Fruit fly (Drosophila melanogaster) ovary, adult (tissue): ENCODE results near the gene CG5254.

ENCODE experiments used
- CG17801 ChIP-seq: fragments of 200-800 bp; optimal IDR thresholded peaks from 2 replicates; lab custom pipeline; 2019; ENCODE audit warnings: missing biosample characterization, mild to moderate bottlenecking, missing genetic modification characterization, moderate library complexity; ENCODE audit not compliant: partially characterized antibody

CG5254 gene

dm6 chrX:765039-765508 is 14.9 kb downstream of the CG5254 start, which contains the start of gene RpL22:
Gene RpL22 (minus strand): TSS chrX:765130.
- TF ChIP-seq CG17801 (GFP tag; lab: Kevin White, UChicago) = peak; percentile 87

DNA sequence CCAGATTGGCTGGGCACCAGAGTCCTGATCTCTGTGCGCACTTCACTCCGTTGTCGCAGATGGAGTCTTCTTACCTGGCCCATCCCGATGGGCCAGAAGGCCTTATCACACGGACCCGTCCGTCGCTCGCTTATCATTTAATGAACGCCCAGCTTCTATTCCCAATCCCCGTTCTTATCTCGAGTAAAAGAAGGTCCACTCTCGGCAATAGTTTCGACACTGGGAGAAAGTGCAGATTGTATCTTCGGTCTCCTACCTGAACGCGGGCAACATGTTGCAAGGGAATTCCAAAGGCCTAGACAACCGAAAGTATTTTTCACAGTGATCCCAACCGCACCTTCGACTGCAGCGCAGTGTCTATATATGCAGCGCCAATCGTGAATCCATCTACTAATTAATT is 15.9 kb downstream of the CG5254 start:
- TF ChIP-seq CG17801 (GFP tag; lab: Kevin White, UChicago) = no peak

dm6 chrX:767928-768327 is 17.8 kb downstream of the CG5254 start:
- TF ChIP-seq CG17801 (GFP tag; lab: Kevin White, UChicago) = no peak

DNA sequence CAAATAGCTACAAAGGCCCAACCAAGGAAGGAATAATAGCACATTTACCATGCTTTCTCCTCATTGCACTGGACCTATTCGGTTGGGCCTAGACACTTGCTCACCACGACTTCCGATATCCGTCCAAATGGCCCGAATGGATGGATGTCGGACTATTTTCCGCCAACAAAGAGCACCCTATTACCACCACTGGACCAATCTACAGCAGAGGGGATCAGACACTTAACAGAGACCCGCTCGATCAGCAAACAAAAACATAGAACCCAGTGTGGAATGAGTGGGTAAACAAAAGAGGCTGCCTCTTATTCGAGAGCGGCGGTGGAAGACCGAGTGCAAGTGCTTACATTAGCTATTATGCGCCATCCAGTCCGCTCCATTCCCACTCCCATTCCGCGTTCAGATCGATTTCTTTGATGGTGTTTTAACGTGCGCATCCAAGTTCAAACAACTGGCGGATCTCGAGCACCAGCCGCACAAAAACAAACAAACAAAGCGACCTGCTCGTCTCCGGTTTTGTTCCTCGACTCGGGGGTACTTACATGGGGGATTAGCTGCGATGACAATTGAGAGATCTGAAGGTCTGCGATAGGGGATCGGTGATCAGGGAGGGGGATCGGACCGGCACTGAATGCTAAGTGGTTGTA is 18.5 kb downstream of the CG5254 start:
- TF ChIP-seq CG17801 (GFP tag; lab: Kevin White, UChicago) = no peak

dm6 chrX:769639-770124 is 19.5 kb downstream of the CG5254 start, which contains the start of gene fz3:
Gene fz3 (plus strand): TSS chrX:769945.
- peak; percentile 65 for TF ChIP-seq CG17801 (GFP tag; lab: Kevin White, UChicago)

DNA sequence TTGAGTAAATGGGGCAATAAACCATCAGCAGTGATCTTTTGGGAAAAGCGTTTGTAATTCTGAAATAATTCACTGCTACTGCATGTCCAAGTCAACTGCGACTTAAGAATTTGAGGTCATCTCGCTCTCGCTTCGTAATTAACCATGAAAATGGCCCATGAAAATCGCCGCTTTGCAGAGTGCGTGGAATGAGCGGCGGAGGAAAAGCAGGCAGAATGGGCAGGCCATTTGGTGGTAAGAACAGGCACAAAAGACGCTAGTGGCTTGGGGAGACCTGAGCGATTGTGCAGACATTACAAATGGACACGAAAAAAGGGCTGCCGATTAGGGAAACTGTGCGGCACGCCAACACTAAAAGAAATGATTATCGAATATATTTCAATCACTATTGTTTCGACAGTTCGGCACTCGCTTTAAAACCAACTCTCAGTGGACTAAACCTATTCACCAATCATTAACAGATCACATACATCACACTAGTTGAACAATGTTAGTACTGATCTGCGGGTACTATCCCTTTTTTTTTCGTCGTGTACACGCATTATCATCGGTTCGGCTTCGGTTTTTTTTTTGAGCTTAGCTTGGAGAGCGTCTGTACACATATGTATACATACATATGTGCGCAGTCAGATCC is 21.4 kb downstream of the CG5254 start:
- TF ChIP-seq CG17801 (GFP tag; lab: Kevin White, UChicago) = no peak

dm6 chrX:772305-772986 is 22.3 kb downstream of the CG5254 start:
- no peak for TF ChIP-seq CG17801 (GFP tag; lab: Kevin White, UChicago)

DNA sequence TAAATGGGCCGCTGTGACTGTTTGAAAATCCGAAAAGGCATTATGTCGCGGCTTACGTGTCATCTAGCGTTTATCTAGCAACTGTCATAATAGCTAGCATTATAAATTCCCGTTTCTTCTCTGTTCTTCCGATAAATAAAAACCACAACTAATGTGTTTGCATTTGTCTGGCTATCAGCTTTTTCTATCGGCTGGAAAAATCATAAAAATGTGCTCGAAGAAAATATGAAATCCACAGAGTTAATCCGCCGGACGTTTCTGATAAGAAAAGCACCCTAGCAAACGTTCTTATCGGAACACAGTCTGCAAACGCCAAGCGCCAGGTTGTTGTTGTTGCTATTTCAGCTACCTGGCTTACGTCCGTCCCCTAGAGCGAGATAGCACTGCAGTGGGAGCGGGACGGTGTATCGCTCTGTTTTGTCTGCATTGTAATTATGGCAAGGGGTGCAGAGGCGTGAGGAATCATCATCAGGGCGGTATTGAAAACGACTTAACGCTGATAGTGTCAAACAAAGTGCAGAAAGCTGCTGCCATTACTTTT is 24.1 kb downstream of the CG5254 start:
- no peak for TF ChIP-seq CG17801 (GFP tag; lab: Kevin White, UChicago)

- TF ChIP-seq CG17801 (GFP tag; lab: Kevin White, UChicago) = no peak
These were observed 25.0 kb downstream of the CG5254 start for dm6 chrX:775184-775583.

dm6 chrX:779344-779743 is 29.2 kb downstream of the CG5254 start:
- no peak for TF ChIP-seq CG17801 (GFP tag; lab: Kevin White, UChicago)

dm6 chrX:784456-784855 is 34.3 kb downstream of the CG5254 start, which contains the start of gene tw:
Gene tw (plus strand): TSS chrX:784746.
- TF ChIP-seq CG17801 (GFP tag; lab: Kevin White, UChicago) = no peak

DNA sequence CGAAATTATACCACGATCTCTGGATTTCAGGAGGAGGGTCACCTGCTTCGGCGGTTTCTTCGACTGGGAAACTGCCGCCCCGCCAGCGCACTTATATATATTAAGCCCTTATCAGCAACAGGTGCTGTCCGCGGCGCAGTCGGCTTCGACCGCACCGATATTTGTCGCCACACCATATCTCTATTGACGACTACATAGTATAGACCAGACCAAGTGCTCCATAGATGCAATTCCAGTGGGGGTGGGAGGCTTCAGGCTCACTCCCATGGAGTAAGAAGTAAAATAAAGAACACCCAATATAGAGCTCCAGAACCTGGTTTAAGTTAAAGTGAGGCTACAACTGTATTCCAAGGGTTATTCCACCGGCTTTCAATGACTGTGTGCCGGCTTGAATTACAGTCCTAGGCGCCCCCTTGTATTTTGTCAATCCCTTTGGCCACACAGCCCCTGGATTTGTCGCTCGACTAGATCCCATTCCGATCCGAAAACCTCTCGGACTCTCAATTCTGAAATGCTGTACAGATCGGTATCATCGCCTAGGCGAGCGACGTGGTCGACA is 40.0 kb downstream of the CG5254 start, which contains the start of gene CG13360:
CG13360 (minus strand) TSS at position 51 of the 559 bp plus-strand sequence.
- no peak for TF ChIP-seq CG17801 (GFP tag; lab: Kevin White, UChicago)

DNA sequence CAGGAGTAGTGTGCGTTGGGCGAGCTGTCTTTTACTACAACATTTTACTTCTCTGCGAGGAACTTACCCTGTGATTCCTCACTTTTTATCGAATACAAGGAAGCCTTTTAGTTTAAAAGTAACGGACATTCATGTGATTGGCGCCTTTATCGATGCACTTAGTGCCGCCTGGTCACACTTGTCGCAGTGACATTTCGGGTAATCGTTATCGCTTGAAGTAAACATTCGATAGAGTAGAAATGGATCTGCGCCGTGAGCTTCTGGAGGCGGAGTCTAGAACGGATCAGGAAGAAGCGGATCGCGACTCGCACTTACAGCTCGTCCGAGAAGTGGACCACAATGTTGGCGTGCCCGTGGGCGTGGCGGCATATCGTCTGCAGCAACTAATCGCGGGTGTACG is 42.8 kb downstream of the CG5254 start, which contains the start of gene CG16989:
CG16989 (plus strand) TSS at position 225 of the 400 bp plus-strand sequence.
- TF ChIP-seq CG17801 (GFP tag; lab: Kevin White, UChicago) = no peak

DNA sequence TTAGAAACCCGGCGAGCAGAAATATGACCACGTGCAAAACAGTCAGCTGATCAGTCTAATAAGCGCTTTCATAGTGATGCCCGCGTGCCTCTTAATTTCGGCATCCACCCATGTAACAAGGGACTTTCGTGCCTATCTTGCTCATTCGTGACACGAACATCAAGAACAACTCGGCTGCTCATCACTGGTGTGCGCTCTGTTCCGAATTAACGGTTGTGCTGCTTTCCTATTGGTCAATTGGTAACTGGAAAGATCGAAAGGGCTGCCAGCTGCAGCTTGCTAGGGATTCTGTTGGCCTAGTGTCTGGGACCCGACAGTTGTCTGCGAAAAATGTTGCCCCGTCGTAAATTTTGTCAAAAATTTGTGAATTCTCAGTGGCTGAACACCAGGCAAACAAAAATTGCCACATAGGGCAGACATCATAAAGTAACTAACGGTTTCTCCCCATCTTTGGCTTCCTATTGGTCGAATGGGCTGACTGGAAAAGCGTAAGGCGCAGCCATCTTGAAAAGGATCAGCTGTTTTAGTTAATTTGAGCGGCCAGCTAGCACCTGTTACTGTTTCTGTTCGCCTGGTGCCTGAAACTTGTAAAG is 46.3 kb downstream of the CG5254 start:
- TF ChIP-seq CG17801 (GFP tag; lab: Kevin White, UChicago) = peak; percentile 72
